Worm (Caenorhabditis elegans) whole organism, dauer: Measurements from ENCODE around the gene ZK742.7.

ENCODE experiments used
- unc-62 ChIP-seq: sonication (generic microtip); optimal IDR thresholded peaks from 2 replicates; lab custom pipeline; 2017; ENCODE audit warnings: missing biosample characterization, missing genetic modification reagents, missing genetic modification characterization

The ZK742.7 gene

ce11 chrV:7826362-7826761 lies 28.2 kb downstream of the ZK742.7 start:
- no peak for TF ChIP-seq unc-62 (GFP tag; lab: Kevin White, UChicago)

ce11 chrV:7826917-7827316 lies 28.7 kb downstream of the ZK742.7 start, which contains the start of gene mig-6:
Gene mig-6, plus strand, starts transcription at chrV:7827217.
- no peak for TF ChIP-seq unc-62 (GFP tag; lab: Kevin White, UChicago)

- TF ChIP-seq unc-62 (GFP tag; lab: Kevin White, UChicago): no peak
Measured at ce11 chrV:7830952-7831351, 32.8 kb downstream of the ZK742.7 start.

ce11 chrV:7836911-7837310 lies 38.7 kb downstream of the ZK742.7 start, which contains the start of gene txt-5:
Gene txt-5, minus strand, starts transcription at chrV:7837134.
- TF ChIP-seq unc-62 (GFP tag; lab: Kevin White, UChicago): no peak

ce11 chrV:7837809-7838208 lies 39.6 kb downstream of the ZK742.7 start, which contains the start of gene ttr-33:
Gene ttr-33, minus strand, starts transcription at chrV:7837909.
- no peak for TF ChIP-seq unc-62 (GFP tag; lab: Kevin White, UChicago)

ce11 chrV:7839485-7839884 lies 41.3 kb downstream of the ZK742.7 start, which contains the start of gene C37C3.12:
Gene C37C3.12, minus strand, starts transcription at chrV:7839585.
- TF ChIP-seq unc-62 (GFP tag; lab: Kevin White, UChicago): no peak

ce11 chrV:7842228-7842627 lies 44.0 kb downstream of the ZK742.7 start, which contains the start of gene grd-8:
Gene grd-8, plus strand, starts transcription at chrV:7842528.
- TF ChIP-seq unc-62 (GFP tag; lab: Kevin White, UChicago): no peak

ce11 chrV:7847170-7847569 lies 49.0 kb downstream of the ZK742.7 start, which contains the start of gene memo-1:
Gene memo-1, minus strand, starts transcription at chrV:7847171.
- no peak for TF ChIP-seq unc-62 (GFP tag; lab: Kevin White, UChicago)

ce11 chrV:7847687-7848086 lies 49.5 kb downstream of the ZK742.7 start:
- no peak for TF ChIP-seq unc-62 (GFP tag; lab: Kevin White, UChicago)

ce11 chrV:7848251-7848650 lies 50.1 kb downstream of the ZK742.7 start:
- no peak for TF ChIP-seq unc-62 (GFP tag; lab: Kevin White, UChicago)
